Worm (Caenorhabditis elegans) whole organism, L1 larva: ENCODE data around the gene lpl-1.

Source experiments
- C16A3.4 ChIP-seq: fragments of 150-350 bp; optimal IDR thresholded peaks from 2 replicates; lab custom pipeline; 2014; ENCODE audit warnings: missing biosample characterization, missing genetic modification characterization
- C34B4.2 ChIP-seq: sonication (generic microtip); optimal IDR thresholded peaks from 2 replicates; lab custom pipeline; 2017; ENCODE audit warnings: mild to moderate bottlenecking, missing genetic modification characterization, missing compliant biosample characterization
- F16B12.6 ChIP-seq: fragments of 150-350 bp; optimal IDR thresholded peaks from 2 replicates; lab custom pipeline; 2014; ENCODE audit warnings: missing biosample characterization, missing genetic modification characterization
- Y116A8C.19 ChIP-seq: sonication (generic microtip); optimal IDR thresholded peaks from 2 replicates; lab custom pipeline; 2016; ENCODE audit warnings: missing compliant biosample characterization, missing genetic modification characterization, borderline replicate concordance
- aha-1 ChIP-seq: fragments of 150-350 bp; optimal IDR thresholded peaks from 2 replicates; lab custom pipeline; 2014; ENCODE audit warnings: missing biosample characterization, missing genetic modification characterization
- ama-1 ChIP-seq: fragments of 150-350 bp; optimal IDR thresholded peaks from 2 replicates; lab custom pipeline; 2014
- dpl-1 ChIP-seq, 3 experiments: fragments of 150-350 bp in 2 of 3; sonication (generic microtip) in 1 of 3; optimal IDR thresholded peaks; 2 replicates each; lab custom pipeline; 2014 to 2017; ENCODE audit warnings: missing biosample characterization in 3 of 3, missing genetic modification characterization in 3 of 3, missing genetic modification reagents in 3 of 3
- efl-1 ChIP-seq, 4 experiments: fragments of 150-350 bp; optimal IDR thresholded peaks in 3 of 4; peaks in 1 of 4; 1 replicate in 1 of 4; 2 replicates in 3 of 4; lab custom pipeline; 2014; ENCODE audit warnings: missing biosample characterization in 2 of 4, missing genetic modification characterization in 2 of 4, missing genetic modification reagents in 2 of 4
- efl-3 ChIP-seq: fragments of 200-800 bp; sonication (Bioruptor generic); optimal IDR thresholded peaks from 2 replicates; lab custom pipeline; 2018; ENCODE audit warnings: mild to moderate bottlenecking, missing genetic modification characterization, missing compliant biosample characterization
- elt-2 ChIP-seq: sonication (generic microtip); optimal IDR thresholded peaks from 2 replicates; lab custom pipeline; 2016; ENCODE audit warnings: missing genetic modification characterization, mild to moderate bottlenecking, inconsistent platforms, missing compliant biosample characterization, missing genetic modification reagents
- elt-3 ChIP-seq, 6 experiments: fragments of 150-350 bp in 1 of 6; sonication (generic microtip); optimal IDR thresholded peaks; 2 replicates each; lab custom pipeline; 2017 to 2018; ENCODE audit warnings: missing biosample characterization in 6 of 6, missing genetic modification characterization in 6 of 6, inconsistent platforms in 1 of 6
- ets-5 ChIP-seq: fragments of 200-800 bp; sonication (Bioruptor generic); IDR thresholded peaks from 2 replicates; pipeline ENCODE4 v1.3.6; 2022; ENCODE audit warnings: missing genetic modification characterization, missing compliant biosample characterization
- fkh-10 ChIP-seq: sonication (generic microtip); optimal IDR thresholded peaks from 2 replicates; lab custom pipeline; 2017; ENCODE audit warnings: missing biosample characterization, missing genetic modification reagents, missing genetic modification characterization
- fkh-4 ChIP-seq: sonication (generic microtip); optimal IDR thresholded peaks from 2 replicates; lab custom pipeline; 2016; ENCODE audit warnings: missing compliant biosample characterization, missing genetic modification characterization, borderline replicate concordance
- fkh-8 ChIP-seq: sonication (generic microtip); optimal IDR thresholded peaks from 2 replicates; lab custom pipeline; 2016; ENCODE audit warnings: mild to moderate bottlenecking, missing genetic modification characterization, missing compliant biosample characterization
- hpl-2 ChIP-seq: fragments of 150-350 bp; optimal IDR thresholded peaks from 2 replicates; lab custom pipeline; 2014; ENCODE audit warnings: missing biosample characterization, missing genetic modification reagents, missing genetic modification characterization
- irx-1 ChIP-seq: sonication (generic microtip); optimal IDR thresholded peaks from 2 replicates; lab custom pipeline; 2016; ENCODE audit warnings: missing genetic modification characterization, missing compliant biosample characterization
- isw-1 ChIP-seq: fragments of 200-800 bp; sonication (Bioruptor generic); IDR thresholded peaks from 2 replicates; pipeline ENCODE4 v1.3.6; 2022; ENCODE audit warnings: missing genetic modification characterization, missing compliant biosample characterization
- jun-1 ChIP-seq: fragments of 150-350 bp; optimal IDR thresholded peaks from 2 replicates; lab custom pipeline; 2014; ENCODE audit warnings: missing biosample characterization, missing genetic modification reagents, missing genetic modification characterization
- lin-14 ChIP-seq: fragments of 200-800 bp; sonication (Bioruptor generic); optimal IDR thresholded peaks from 2 replicates; lab custom pipeline; 2018; ENCODE audit warnings: mild to moderate bottlenecking, missing genetic modification characterization, moderate library complexity, missing compliant biosample characterization
- lin-15B ChIP-seq: fragments of 150-350 bp; sonication (generic microtip); optimal IDR thresholded peaks from 3 replicates; lab custom pipeline; 2014; ENCODE audit warnings: missing biosample characterization, missing genetic modification characterization
- lin-35 ChIP-seq, 2 experiments: fragments of 150-350 bp; optimal IDR thresholded peaks; 2 replicates each; lab custom pipeline; 2014; ENCODE audit warnings: missing biosample characterization in 2 of 2, missing genetic modification characterization in 2 of 2, missing genetic modification reagents in 2 of 2
- lin-39 ChIP-seq: fragments of 150-350 bp; optimal IDR thresholded peaks from 2 replicates; lab custom pipeline; 2014; ENCODE audit warnings: missing biosample characterization, missing genetic modification reagents, missing genetic modification characterization
- lsy-2 ChIP-seq, 2 experiments: fragments of 150-350 bp; optimal IDR thresholded peaks; 2 replicates each; lab custom pipeline; 2014; ENCODE audit warnings: missing biosample characterization in 2 of 2, missing genetic modification characterization in 2 of 2
- mab-9 ChIP-seq: fragments of 200-800 bp; sonication (Bioruptor generic); IDR thresholded peaks from 2 replicates; pipeline ENCODE4 v1.3.6; 2022; ENCODE audit warnings: missing genetic modification reagents, missing genetic modification characterization, missing compliant biosample characterization
- mdl-1 ChIP-seq, 2 experiments: fragments of 150-350 bp; optimal IDR thresholded peaks; 2 replicates each; lab custom pipeline; 2014 to 2017; ENCODE audit warnings: missing biosample characterization in 2 of 2, missing genetic modification characterization in 2 of 2, inconsistent platforms in 1 of 2
- mef-2 ChIP-seq: fragments of 150-350 bp; optimal IDR thresholded peaks from 2 replicates; lab custom pipeline; 2014; ENCODE audit warnings: missing biosample characterization, missing genetic modification characterization
- mep-1 ChIP-seq: fragments of 150-350 bp; optimal IDR thresholded peaks from 2 replicates; lab custom pipeline; 2014; ENCODE audit warnings: missing biosample characterization, missing genetic modification characterization
- nhr-12 ChIP-seq: sonication (generic microtip); optimal IDR thresholded peaks from 2 replicates; lab custom pipeline; 2017; ENCODE audit warnings: missing biosample characterization, missing genetic modification characterization
- nhr-19 ChIP-seq: fragments of 200-800 bp; sonication (Bioruptor generic); conservative IDR thresholded peaks from 2 replicates; pipeline ENCODE4 v1.3.6; 2022; ENCODE audit warnings: missing genetic modification characterization, missing compliant biosample characterization
- nhr-20 ChIP-seq: sonication (generic microtip); optimal IDR thresholded peaks from 2 replicates; lab custom pipeline; 2016; ENCODE audit warnings: mild to moderate bottlenecking, missing genetic modification characterization, missing compliant biosample characterization
- nhr-47 ChIP-seq: sonication (generic microtip); optimal IDR thresholded peaks from 2 replicates; lab custom pipeline; 2016; ENCODE audit warnings: mild to moderate bottlenecking, missing genetic modification characterization, moderate library complexity, missing compliant biosample characterization
- nhr-71 ChIP-seq: sonication (generic microtip); optimal IDR thresholded peaks from 2 replicates; lab custom pipeline; 2016; ENCODE audit warnings: mild to moderate bottlenecking, missing genetic modification characterization, moderate library complexity, missing compliant biosample characterization
- nhr-84 ChIP-seq: sonication (generic microtip); optimal IDR thresholded peaks from 2 replicates; lab custom pipeline; 2017; ENCODE audit warnings: missing biosample characterization, missing genetic modification characterization
- nhr-90 ChIP-seq: sonication (generic microtip); optimal IDR thresholded peaks from 2 replicates; lab custom pipeline; 2016; ENCODE audit warnings: mild to moderate bottlenecking, missing genetic modification characterization, missing compliant biosample characterization; ENCODE audit not compliant: poor library complexity
- pag-3 ChIP-seq: sonication (generic microtip); optimal IDR thresholded peaks from 2 replicates; lab custom pipeline; 2017; ENCODE audit warnings: missing genetic modification characterization, mild to moderate bottlenecking, missing compliant biosample characterization, antibody characterized with exemption, borderline replicate concordance; ENCODE audit not compliant: insufficient read depth
- rnt-1 ChIP-seq: sonication (generic microtip); optimal IDR thresholded peaks from 2 replicates; lab custom pipeline; 2016; ENCODE audit warnings: mild to moderate bottlenecking, missing genetic modification characterization, moderate library complexity, missing compliant biosample characterization
- snpc-4 ChIP-seq: fragments of 150-350 bp; optimal IDR thresholded peaks from 2 replicates; lab custom pipeline; 2014; ENCODE audit warnings: missing biosample characterization, missing genetic modification characterization
- snu-23 ChIP-seq: sonication (generic microtip); optimal IDR thresholded peaks from 2 replicates; lab custom pipeline; 2016; ENCODE audit warnings: missing genetic modification characterization, missing compliant biosample characterization
- sox-4 ChIP-seq: sonication (generic microtip); optimal IDR thresholded peaks from 2 replicates; lab custom pipeline; 2016; ENCODE audit warnings: missing genetic modification characterization, missing compliant biosample characterization
- sptf-1 ChIP-seq: fragments of 150-350 bp; optimal IDR thresholded peaks from 2 replicates; lab custom pipeline; 2014; ENCODE audit warnings: missing biosample characterization, missing genetic modification characterization
- sup-37 ChIP-seq: fragments of 200-800 bp; sonication (Bioruptor generic); optimal IDR thresholded peaks from 2 replicates; lab custom pipeline; 2018; ENCODE audit warnings: mild to moderate bottlenecking, missing genetic modification characterization, missing compliant biosample characterization
- unc-130 ChIP-seq: fragments of 150-350 bp; optimal IDR thresholded peaks from 2 replicates; lab custom pipeline; 2017; ENCODE audit warnings: missing biosample characterization, missing genetic modification characterization, inconsistent platforms
- unc-30 ChIP-seq: sonication (generic microtip); optimal IDR thresholded peaks from 2 replicates; lab custom pipeline; 2017; ENCODE audit warnings: missing biosample characterization, missing genetic modification characterization
- unc-62 ChIP-seq: fragments of 150-350 bp; optimal IDR thresholded peaks from 2 replicates; lab custom pipeline; 2014; ENCODE audit warnings: missing biosample characterization, missing genetic modification reagents, missing genetic modification characterization
- unc-86 ChIP-seq: sonication (generic microtip); optimal IDR thresholded peaks from 2 replicates; lab custom pipeline; 2016; ENCODE audit warnings: missing genetic modification characterization, missing compliant biosample characterization
- unc-98 ChIP-seq: fragments of 200-800 bp; sonication (Bioruptor generic); IDR thresholded peaks from 2 replicates; pipeline ENCODE4 v1.3.6; 2022; ENCODE audit warnings: missing genetic modification characterization, missing compliant biosample characterization
- ztf-11 ChIP-seq, 2 experiments: sonication (generic microtip); optimal IDR thresholded peaks; 2 replicates each; lab custom pipeline; 2016 to 2017; ENCODE audit warnings: missing genetic modification characterization in 2 of 2, missing biosample characterization in 1 of 2, missing compliant biosample characterization in 1 of 2

lpl-1 gene

DNA sequence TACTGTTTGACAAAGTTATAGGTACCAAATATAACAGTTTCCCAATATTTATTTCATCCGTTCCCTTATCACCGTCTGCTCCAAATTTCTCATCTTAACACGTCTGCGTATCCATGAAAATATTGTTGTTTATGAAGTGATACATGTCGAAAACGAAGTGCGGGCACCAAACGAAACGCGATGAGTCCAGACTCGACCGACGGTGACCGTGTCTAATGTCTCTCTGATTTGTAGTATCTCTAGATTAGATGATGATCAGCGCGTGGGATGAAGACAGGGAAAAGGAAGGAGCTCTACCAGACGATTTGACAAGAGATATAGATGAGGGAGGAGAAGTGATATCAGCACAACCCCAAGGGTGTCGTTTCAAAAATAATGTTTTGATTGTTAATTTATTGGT lies 13.6 kb downstream of the lpl-1 start:
- TF ChIP-seq mep-1 (tag; lab: Kevin White, UChicago) = no peak
- TF ChIP-seq fkh-10 (GFP tag; lab: Kevin White, UChicago) = no peak
- TF ChIP-seq rnt-1 (tag; lab: Kevin White, UChicago) = peak; percentile 72
- TF ChIP-seq lsy-2 (tag; optimal IDR thresholded peaks at IDR 0.05; lab: Kevin White, UChicago) = peak in 1 of 2 experiments; percentile 31
- no peak for TF ChIP-seq nhr-47 (tag; lab: Kevin White, UChicago)
- TF ChIP-seq mdl-1 (tag; optimal IDR thresholded peaks at IDR 0.05; lab: Kevin White, UChicago) = no peak
- TF ChIP-seq Y116A8C.19 (tag; lab: Kevin White, UChicago) = no peak
- no peak for TF ChIP-seq C16A3.4 (tag; lab: Kevin White, UChicago)
- TF ChIP-seq fkh-4 (tag; lab: Kevin White, UChicago) = no peak
- peak in 1 of 2 experiments; percentile 15 for TF ChIP-seq efl-1 (optimal IDR thresholded peaks at IDR 0.05; lab: Kevin White, UChicago)
- TF ChIP-seq efl-1 (GFP tag; optimal IDR thresholded peaks at IDR 0.05 in 1 of 2; lab: Kevin White, UChicago) = peak in 1 of 2 experiments; percentile 45
- no peak for TF ChIP-seq mef-2 (tag; lab: Kevin White, UChicago)
- TF ChIP-seq unc-62 = no peak
- TF ChIP-seq lin-39 (tag; lab: Kevin White, UChicago) = no peak
- no peak for TF ChIP-seq F16B12.6 (tag; lab: Kevin White, UChicago)
- peak in 1 of 2 experiments; percentile 3 for TF ChIP-seq lin-35 (GFP tag; optimal IDR thresholded peaks at IDR 0.05; lab: Kevin White, UChicago)
- no peak for TF ChIP-seq mab-9 (GFP tag; lab: Robert Waterston, UW)
- no peak for TF ChIP-seq jun-1 (tag; lab: Kevin White, UChicago)
- peak; percentile 78 for TF ChIP-seq lin-14 (GFP tag; lab: Kevin White, UChicago)
- no peak for TF ChIP-seq pag-3 (tag; lab: Kevin White, UChicago)
- TF ChIP-seq unc-98 (GFP tag; lab: Robert Waterston, UW) = no peak
- TF ChIP-seq nhr-19 (GFP tag; lab: Robert Waterston, UW) = peak; percentile 25; the same call in 1 of the 2 replicates
- TF ChIP-seq isw-1 (GFP tag; lab: Robert Waterston, UW) = no peak
- TF ChIP-seq sox-4 (tag; lab: Kevin White, UChicago) = no peak
- peak; percentile 73 for TF ChIP-seq unc-130
- no peak for TF ChIP-seq hpl-2 (GFP tag; lab: Kevin White, UChicago)
- no peak for TF ChIP-seq sup-37 (GFP tag; lab: Kevin White, UChicago)
- TF ChIP-seq elt-2 (tag; lab: Kevin White, UChicago) = no peak
- TF ChIP-seq snu-23 (GFP tag; lab: Kevin White, UChicago) = peak; percentile 44
- no peak for TF ChIP-seq sptf-1
- TF ChIP-seq nhr-20 (tag; lab: Kevin White, UChicago) = peak; percentile 11
- TF ChIP-seq nhr-71 = peak; percentile 70
- TF ChIP-seq unc-30 = no peak
- TF ChIP-seq ama-1 (lab: Kevin White, UChicago) = no peak
- TF ChIP-seq irx-1 (tag; lab: Kevin White, UChicago) = no peak
- TF ChIP-seq nhr-12 = no peak
- no peak for TF ChIP-seq snpc-4 (tag; lab: Kevin White, UChicago)
- no peak for TF ChIP-seq fkh-8 (tag; lab: Kevin White, UChicago)
- TF ChIP-seq nhr-90 (tag; lab: Kevin White, UChicago) = no peak
- TF ChIP-seq nhr-84 (tag; lab: Kevin White, UChicago) = no peak
- TF ChIP-seq efl-3 (GFP tag; lab: Kevin White, UChicago) = no peak
- TF ChIP-seq ets-5 (GFP tag; lab: Robert Waterston, UW) = no peak
- no peak for TF ChIP-seq aha-1
- TF ChIP-seq ztf-11 (tag; optimal IDR thresholded peaks at IDR 0.05; lab: Kevin White, UChicago) = no peak
- no peak for TF ChIP-seq C34B4.2 (tag; lab: Kevin White, UChicago)
- no peak for TF ChIP-seq unc-86
- TF ChIP-seq dpl-1 (GFP tag; optimal IDR thresholded peaks at IDR 0.05; lab: Kevin White, UChicago) = no peak
- TF ChIP-seq lin-15B = no peak
- no peak for TF ChIP-seq elt-3 (tag; optimal IDR thresholded peaks at IDR 0.05; lab: Kevin White, UChicago)
